Fruit fly (Drosophila melanogaster): ENCODE data around the gene CG4598.

CG4598 gene

dm6 chr2L:9915011-9915850 lies 3.2 kb upstream of the CG4598 start, which contains the start of gene yip2 (continued):
- TF ChIP-seq dimm (GFP tag; IDR thresholded peaks at IDR 0.05) (no peak; the same call in 1 of the 2 replicates), sr (GFP tag; IDR thresholded peaks at IDR 0.05) (no peak), CHES-1-like (GFP tag; optimal IDR thresholded peaks at IDR 0.05) (peak; percentile 65), CG30431 (GFP tag; optimal IDR thresholded peaks at IDR 0.05) (no peak), nerfin-2 (GFP tag; IDR thresholded peaks at IDR 0.05; ENCODE audit: partially characterized antibody) (no peak), CG2712 (tag; optimal IDR thresholded peaks at IDR 0.05) (peak; percentile 50), psq (GFP tag; optimal IDR thresholded peaks at IDR 0.05) (no peak), Spps (tag; optimal IDR thresholded peaks at IDR 0.05) (no peak), CG2116 (GFP tag; optimal IDR thresholded peaks at IDR 0.05) (peak; percentile 21), CG30020 (tag; optimal IDR thresholded peaks at IDR 0.05) (no peak), CG3847 (GFP tag; IDR thresholded peaks at IDR 0.05) (peak; percentile 42; the same call in 1 of the 2 replicates), CG13775 (GFP tag; optimal IDR thresholded peaks at IDR 0.05) (peak; percentile 17), crc (GFP tag; optimal IDR thresholded peaks at IDR 0.05) (no peak), ATbp (GFP tag; optimal IDR thresholded peaks at IDR 0.05) (peak; percentile 44), pros (GFP tag; optimal IDR thresholded peaks at IDR 0.05) (no peak), CG32532 (GFP tag; IDR thresholded peaks at IDR 0.05) (peak; percentile 63; the same call in 1 of the 2 replicates), CG11085 (GFP tag; IDR thresholded peaks at IDR 0.05) (no peak), Bdp1 (GFP tag; optimal IDR thresholded peaks at IDR 0.05) (no peak), CG12391 (tag; optimal IDR thresholded peaks at IDR 0.05) (peak; percentile 75), Hr78 (GFP tag; optimal IDR thresholded peaks at IDR 0.05) (peak in 1 of 2 experiments; percentile 33), Dll (GFP tag; IDR thresholded peaks at IDR 0.05; ENCODE audit: partially characterized antibody) (0 out of 4 replicates have a peak, but pooled peaks have one; percentile 33), H15 (GFP tag; IDR thresholded peaks at IDR 0.05) (peak; percentile 31; the same call in 1 of the 3 replicates), BEAF-32 (GFP tag; optimal IDR thresholded peaks at IDR 0.05) (peak; percentile 2), CG15601 (tag; optimal IDR thresholded peaks at IDR 0.05) (peak; percentile 30), CG10267 (tag; optimal IDR thresholded peaks at IDR 0.05) (peak; percentile 36), Mrtf (GFP tag; IDR thresholded peaks at IDR 0.05) (no peak), jumu (GFP tag; optimal IDR thresholded peaks at IDR 0.05) (peak; percentile 56), CG14441 (GFP tag; IDR thresholded peaks at IDR 0.05) (peak; percentile 49), ase (GFP tag; IDR thresholded peaks at IDR 0.05) (peak; percentile 49; the same call in 1 of the 3 replicates), CG6689 (GFP tag; IDR thresholded peaks at IDR 0.05) (peak; percentile 49), CG14965 (GFP tag; optimal IDR thresholded peaks at IDR 0.05; ENCODE audit: borderline replicate concordance) (no peak), eyg (GFP tag; optimal IDR thresholded peaks at IDR 0.05) (peak; percentile 34), CG34422 (GFP tag; IDR thresholded peaks at IDR 0.05) (peak; percentile 55; the same call in 1 of the 3 replicates), vnd (GFP tag; IDR thresholded peaks at IDR 0.05; ENCODE audit: partially characterized antibody) (no peak), Max (GFP tag; optimal IDR thresholded peaks at IDR 0.05) (no peak), rib (GFP tag; IDR thresholded peaks at IDR 0.05) (peak; percentile 68; the same call in 1 of the 2 replicates), NfI (GFP tag; optimal IDR thresholded peaks at IDR 0.05) (peak; percentile 58), pzg (GFP tag; optimal IDR thresholded peaks at IDR 0.05) (peak; percentile 11), Sox102F (GFP tag; optimal IDR thresholded peaks at IDR 0.05) (peak; percentile 74), hth (optimal IDR thresholded peaks at IDR 0.05) (no peak), CG32767 (GFP tag; IDR thresholded peaks at IDR 0.05) (0 out of 2 replicates have a peak, but pooled peaks have one; percentile 29), sc (optimal IDR thresholded peaks at IDR 0.05) (no peak), sc (GFP tag; optimal IDR thresholded peaks at IDR 0.05) (no peak), CG4820 (GFP tag; optimal IDR thresholded peaks at IDR 0.05) (no peak), Six4 (GFP tag; optimal IDR thresholded peaks at IDR 0.05) (no peak), Asciz (GFP tag; optimal IDR thresholded peaks at IDR 0.05) (peak; percentile 22), inv (GFP tag; IDR thresholded peaks at IDR 0.05; ENCODE audit: partially characterized antibody) (no peak), zen (tag; optimal IDR thresholded peaks at IDR 0.05) (no peak)

Measured in whole organism, embryonic.